Fruit fly (Drosophila melanogaster): ENCODE measurements around the gene Pop1.
A peak's percentile ranks its signal among the peaks of the same experiment; 100 is the strongest.

Pop1 gene

dm6 chrX:5671537-5672029 is 49.1 kb downstream of the Pop1 start, which contains the start of gene Rab18:
Rab18 (minus strand) TSS chrX:5671812.
- TF ChIP-seq Hr83 (GFP tag; optimal IDR thresholded peaks at IDR 0.05; ENCODE audit: poor library complexity, severe bottlenecking) (peak; percentile 79), woc (GFP tag; optimal IDR thresholded peaks at IDR 0.05) (peak; percentile 38), Myc (optimal IDR thresholded peaks at IDR 0.05) (no peak), N (GFP tag; optimal IDR thresholded peaks at IDR 0.05) (no peak), Hr78 (GFP tag; optimal IDR thresholded peaks at IDR 0.05) (no peak), GATAd (GFP tag; optimal IDR thresholded peaks at IDR 0.05) (peak; percentile 25), foxo (GFP tag; optimal IDR thresholded peaks at IDR 0.05) (peak in 1 of 2 experiments; percentile 56), HLH106 (tag; optimal IDR thresholded peaks at IDR 0.05) (peak; percentile 23), br (GFP tag; optimal IDR thresholded peaks at IDR 0.05) (peak; percentile 3), ey (GFP tag; optimal IDR thresholded peaks at IDR 0.05) (peak; percentile 30), OdsH (GFP tag; optimal IDR thresholded peaks at IDR 0.05) (no peak), CG9705 (GFP tag; optimal IDR thresholded peaks at IDR 0.05) (no peak), tai (GFP tag; optimal IDR thresholded peaks at IDR 0.05) (no peak), dsf (GFP tag; optimal IDR thresholded peaks at IDR 0.05; ENCODE audit: borderline replicate concordance) (no peak)

- TF ChIP-seq foxo (GFP tag; optimal IDR thresholded peaks at IDR 0.05) (peak in 1 of 2 experiments; percentile 39), HLH106 (tag; optimal IDR thresholded peaks at IDR 0.05) (peak; percentile 21), OdsH (GFP tag; optimal IDR thresholded peaks at IDR 0.05) (peak; percentile 26), psq (GFP tag; optimal IDR thresholded peaks at IDR 0.05) (peak; percentile 12), jim (GFP tag; optimal IDR thresholded peaks at IDR 0.05) (no peak), rgr (GFP tag; optimal IDR thresholded peaks at IDR 0.05) (peak; percentile 60), Hr83 (GFP tag; optimal IDR thresholded peaks at IDR 0.05; ENCODE audit: poor library complexity, severe bottlenecking) (no peak), Jra (GFP tag; optimal IDR thresholded peaks at IDR 0.05) (no peak), h (GFP tag; optimal IDR thresholded peaks at IDR 0.05) (peak; percentile 35), fru (GFP tag; optimal IDR thresholded peaks at IDR 0.05) (peak; percentile 47), Vsx2 (GFP tag; optimal IDR thresholded peaks at IDR 0.05; ENCODE audit: partially characterized antibody) (no peak), Hr78 (GFP tag; optimal IDR thresholded peaks at IDR 0.05) (no peak), Hnf4 (GFP tag; optimal IDR thresholded peaks at IDR 0.05) (peak; percentile 45), dmrt93B (GFP tag; optimal IDR thresholded peaks at IDR 0.05) (peak; percentile 15), Sp1 (GFP tag; optimal IDR thresholded peaks at IDR 0.05) (peak; percentile 59), Dfd (GFP tag; optimal IDR thresholded peaks at IDR 0.05) (no peak), lola (GFP tag; optimal IDR thresholded peaks at IDR 0.05) (no peak), GATAd (GFP tag; optimal IDR thresholded peaks at IDR 0.05) (no peak), Myc (optimal IDR thresholded peaks at IDR 0.05) (peak; percentile 42), br (GFP tag; optimal IDR thresholded peaks at IDR 0.05) (peak; percentile 31), CG9705 (GFP tag; optimal IDR thresholded peaks at IDR 0.05) (peak; percentile 47), Rel (GFP tag; optimal IDR thresholded peaks at IDR 0.05) (no peak), Rel (tag; optimal IDR thresholded peaks at IDR 0.05) (peak; percentile 26)
These were observed 50.0 kb downstream of the Pop1 start, which contains the start of gene RpL35 for dm6 chrX:5672243-5673051. RpL35 (plus strand) TSS chrX:5672401.
